Fruit fly (Drosophila melanogaster) ovary, adult (tissue): ENCODE data around the gene CG15784.

Source experiments
- CG17801 ChIP-seq: fragments of 200-800 bp; optimal IDR thresholded peaks from 2 replicates; lab custom pipeline; 2019; ENCODE audit warnings: missing biosample characterization, mild to moderate bottlenecking, missing genetic modification characterization, moderate library complexity; ENCODE audit not compliant: partially characterized antibody

The CG15784 gene

DNA sequence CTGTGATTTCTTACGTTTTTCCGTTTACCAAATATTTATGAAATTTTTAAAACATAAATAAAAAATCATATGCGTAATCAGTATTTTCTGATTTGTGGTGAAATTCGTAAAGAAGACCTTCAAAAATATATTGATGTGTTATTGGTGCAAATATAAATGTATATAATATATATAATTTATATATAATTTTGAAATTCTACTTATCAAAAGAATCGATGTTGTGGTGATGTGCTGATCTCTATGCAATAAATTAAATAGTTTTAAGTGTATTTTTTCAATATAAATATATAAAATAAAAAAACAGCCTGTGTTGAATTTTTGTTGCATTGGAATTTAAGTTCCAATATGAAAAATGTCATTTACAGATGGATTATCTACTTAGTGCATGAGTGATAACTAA, at the start of gene CG15784:
CG15784 (plus strand) TSS at position 301 of the 400 bp plus-strand sequence.
- TF ChIP-seq CG17801 (GFP tag; lab: Kevin White, UChicago): no peak

DNA sequence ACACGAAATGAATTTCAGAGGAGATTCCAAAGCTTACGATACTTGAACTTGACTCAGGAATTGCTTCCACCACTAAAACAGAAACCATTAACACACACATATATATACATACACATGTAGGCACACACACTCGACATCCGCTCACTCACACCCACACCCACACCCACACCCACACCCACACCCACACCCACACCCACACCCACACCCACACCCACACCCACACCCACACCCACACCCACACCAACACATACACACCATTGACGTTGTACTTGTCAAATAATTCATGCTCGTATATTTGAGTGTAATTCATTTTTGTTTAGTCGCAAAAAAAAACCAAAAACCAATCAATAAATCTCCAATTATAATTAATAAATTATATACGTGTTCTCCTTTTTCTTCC, 46.8 kb upstream of the CG15784 start:
- TF ChIP-seq CG17801 (GFP tag; lab: Kevin White, UChicago): no peak

dm6 chrX:5408869-5409268, 20.5 kb upstream of the CG15784 start:
- no peak for TF ChIP-seq CG17801 (GFP tag; lab: Kevin White, UChicago)

DNA sequence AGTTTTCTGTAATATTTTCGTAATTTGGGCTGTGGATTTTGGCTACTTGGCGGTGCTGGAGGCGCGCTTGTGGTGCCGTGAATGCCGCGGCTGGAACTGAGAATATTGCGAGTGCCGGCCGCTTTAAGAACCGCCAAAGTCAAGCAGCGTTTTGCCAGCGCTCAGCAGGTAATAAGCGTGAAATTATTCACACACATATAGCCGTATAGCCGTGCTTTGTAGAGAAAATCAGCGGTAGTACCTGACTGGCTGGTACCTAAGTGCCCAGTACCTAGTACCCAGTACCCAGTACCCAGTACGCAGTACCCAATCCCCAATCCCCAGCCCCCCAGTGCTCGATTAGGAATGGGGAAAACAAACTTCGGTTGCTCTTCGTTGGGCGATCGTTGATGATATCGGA, 18.6 kb upstream of the CG15784 start, which contains the start of gene NAAT1:
NAAT1 (minus strand) TSS at position 101 of the 400 bp plus-strand sequence.
- no peak for TF ChIP-seq CG17801 (GFP tag; lab: Kevin White, UChicago)

DNA sequence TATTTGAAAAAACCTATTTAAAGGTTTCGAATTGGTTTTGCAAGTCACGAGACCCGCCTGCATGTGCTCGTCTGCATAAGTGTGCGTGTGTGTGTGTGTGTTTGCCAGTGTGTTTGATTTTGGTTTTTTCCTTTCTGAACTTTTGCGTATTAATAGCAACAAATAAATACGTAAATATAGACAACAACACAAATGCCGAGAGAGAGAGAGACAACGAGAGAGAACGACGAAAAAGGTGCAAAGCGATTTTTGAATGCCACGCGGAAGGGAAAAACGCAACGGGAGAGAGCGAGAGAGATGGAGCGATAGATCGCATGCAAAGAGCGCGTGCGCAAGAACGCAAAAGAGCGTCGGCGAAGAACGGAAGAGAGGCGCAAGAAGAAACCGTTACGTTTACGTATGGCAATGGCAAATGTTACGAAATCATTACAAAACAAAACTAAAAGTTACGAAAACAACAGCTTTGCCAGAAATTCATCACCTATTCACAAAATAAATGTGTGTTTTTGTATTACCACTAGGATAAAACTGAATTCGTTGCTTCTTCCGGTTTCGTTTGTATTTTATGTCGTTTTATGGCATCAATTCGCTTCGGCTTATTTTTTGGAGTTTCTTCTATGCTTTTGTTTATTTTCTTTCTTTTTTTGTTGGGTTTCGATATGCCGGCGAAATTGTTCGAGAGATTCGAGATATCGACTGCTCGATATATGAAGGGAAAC, 11.4 kb upstream of the CG15784 start:
- no peak for TF ChIP-seq CG17801 (GFP tag; lab: Kevin White, UChicago)

dm6 chrX:5418555-5419044, 10.8 kb upstream of the CG15784 start:
- no peak for TF ChIP-seq CG17801 (GFP tag; lab: Kevin White, UChicago)

- no peak for TF ChIP-seq CG17801 (GFP tag; lab: Kevin White, UChicago)
These were observed 10.1 kb upstream of the CG15784 start for dm6 chrX:5419045-5419901.

- TF ChIP-seq CG17801 (GFP tag; lab: Kevin White, UChicago): no peak
These were observed 9.3 kb upstream of the CG15784 start for dm6 chrX:5419905-5420567.

DNA sequence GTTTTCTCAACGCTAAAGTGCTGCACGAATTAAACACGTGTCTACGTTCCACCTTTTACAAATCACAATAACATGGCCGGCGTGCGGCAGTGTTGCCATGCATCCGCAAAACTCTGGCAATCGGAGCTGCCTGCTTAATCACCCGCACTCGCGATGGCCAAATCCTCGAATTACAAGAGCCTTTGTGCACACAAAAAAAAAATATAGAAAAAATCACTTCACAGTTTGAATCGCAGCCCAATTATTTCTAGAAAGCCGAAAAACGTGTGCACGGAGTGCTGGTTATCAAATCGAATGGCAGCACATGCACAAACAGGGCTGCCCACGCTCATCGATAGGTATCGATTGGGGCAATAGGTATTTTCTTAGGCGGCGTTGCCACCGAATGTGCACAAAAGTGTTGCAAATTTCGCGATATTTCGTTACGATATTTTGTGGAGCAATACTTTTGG, 8.8 kb upstream of the CG15784 start, which contains the start of gene spoon:
spoon (minus strand) TSS at position 300 of the 452 bp plus-strand sequence.
- no peak for TF ChIP-seq CG17801 (GFP tag; lab: Kevin White, UChicago)

- TF ChIP-seq CG17801 (GFP tag; lab: Kevin White, UChicago): no peak
These were observed 7.7 kb upstream of the CG15784 start, which contains the start of gene Usp16-45 for dm6 chrX:5421407-5422250. TSS of gene Usp16-45 (plus strand) at chrX:5421533.

DNA sequence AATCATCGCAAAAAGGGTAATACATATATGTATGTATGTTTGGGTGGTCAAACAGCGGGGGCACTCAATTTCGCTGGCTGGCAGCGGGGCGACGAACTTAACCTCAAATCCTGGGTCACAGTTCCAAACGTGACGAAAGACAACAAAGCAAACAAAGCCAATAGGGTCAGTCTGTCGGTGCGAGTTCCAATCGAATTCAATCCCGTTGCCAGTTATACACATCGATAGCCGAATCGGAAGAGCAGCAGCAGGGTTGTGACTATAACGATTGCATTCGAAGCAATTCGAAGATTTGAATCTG, 7.2 kb upstream of the CG15784 start:
- TF ChIP-seq CG17801 (GFP tag; lab: Kevin White, UChicago): no peak

DNA sequence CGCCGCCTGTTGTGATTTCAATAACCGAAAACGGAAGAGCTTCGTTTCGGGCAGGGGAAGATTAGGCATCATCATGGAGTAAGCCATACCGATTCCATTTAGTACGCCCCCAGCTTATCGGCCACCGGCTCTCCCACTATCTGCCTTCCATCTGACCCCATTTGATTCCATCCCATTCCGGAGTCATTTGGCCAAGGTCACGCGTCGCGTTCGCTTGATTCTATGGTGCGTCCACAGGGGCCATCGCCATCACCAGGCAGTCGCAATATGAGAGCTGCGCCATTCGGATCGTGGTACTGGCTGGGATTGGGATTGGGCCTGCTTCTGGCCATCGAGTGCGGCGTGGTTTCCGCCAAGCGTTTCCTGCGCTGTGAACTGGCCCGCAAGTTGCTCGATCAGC, 2.1 kb upstream of the CG15784 start, which contains the start of gene CG16756:
CG16756 (plus strand) TSS at position 257 of the 400 bp plus-strand sequence.
- TF ChIP-seq CG17801 (GFP tag; lab: Kevin White, UChicago): no peak

dm6 chrX:5428341-5429077, 862 bp upstream of the CG15784 start:
- TF ChIP-seq CG17801 (GFP tag; lab: Kevin White, UChicago): peak; percentile 79
